Worm (Caenorhabditis elegans): Measurements from ENCODE around the gene cmd-1.

DNA sequence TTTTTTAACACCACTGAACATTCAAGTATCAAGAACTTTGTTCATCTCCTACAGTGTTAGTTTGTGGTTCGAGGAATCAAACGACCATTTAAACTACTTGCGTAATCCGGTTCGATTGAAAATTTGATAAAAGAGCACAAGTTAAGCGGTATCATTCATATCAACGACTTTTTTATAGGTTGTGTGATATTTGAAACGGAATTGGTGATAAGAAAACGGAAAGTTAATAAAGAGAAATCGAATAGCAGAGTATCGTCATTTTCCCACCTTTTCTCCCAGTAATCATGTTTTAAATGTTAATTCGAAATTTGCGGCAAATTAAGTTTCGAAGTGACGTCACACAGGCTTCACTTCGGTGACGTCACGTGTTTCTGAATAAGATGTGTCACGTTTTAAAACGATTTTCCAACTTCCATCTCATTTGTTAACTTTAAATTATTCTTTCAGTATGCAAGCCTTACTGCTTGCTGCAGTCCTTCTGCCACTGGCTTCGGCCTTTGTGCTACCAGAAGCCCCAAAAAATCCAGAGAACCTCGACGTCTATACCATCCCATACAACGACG, 20.3 kb downstream of the cmd-1 start, which contains the start of gene T21H3.1:
- TF ChIP-seq nfya-1 (tag; optimal IDR thresholded peaks at IDR 0.05; ENCODE audit: borderline replicate concordance, insufficient read depth) (no peak), nhr-27 (tag; optimal IDR thresholded peaks at IDR 0.05) (no peak), ama-1 (optimal IDR thresholded peaks at IDR 0.05) (no peak), ama-1 (GFP tag; optimal IDR thresholded peaks at IDR 0.05) (no peak), ztf-18 (tag; optimal IDR thresholded peaks at IDR 0.05) (no peak), dpl-1 (GFP tag; optimal IDR thresholded peaks at IDR 0.05) (no peak)

Data from whole organism, young adult.